Worm (Caenorhabditis elegans) whole organism, L4 larva: ENCODE results near the gene K02E11.4.

Experiments used
- F10B5.3 ChIP-seq: sonication (generic microtip); optimal IDR thresholded peaks from 2 replicates; lab custom pipeline; 2016; ENCODE audit warnings: mild to moderate bottlenecking, missing genetic modification characterization, missing compliant biosample characterization
- T20F7.1 ChIP-seq: fragments of 200-800 bp; sonication (Bioruptor generic); optimal IDR thresholded peaks from 2 replicates; lab custom pipeline; 2018; ENCODE audit warnings: mild to moderate bottlenecking, missing genetic modification characterization, missing compliant biosample characterization
- dpl-1 ChIP-seq: fragments of 150-350 bp; optimal IDR thresholded peaks from 2 replicates; lab custom pipeline; 2014; ENCODE audit warnings: missing biosample characterization, missing genetic modification reagents, missing genetic modification characterization
- lir-3 ChIP-seq: sonication (generic microtip); optimal IDR thresholded peaks from 2 replicates; lab custom pipeline; 2016; ENCODE audit warnings: mild to moderate bottlenecking, missing genetic modification characterization, missing compliant biosample characterization
- madf-5 ChIP-seq, 2 experiments: fragments of 200-800 bp; sonication (Bioruptor generic); IDR thresholded peaks; 2 replicates each; pipeline ENCODE4 v1.3.6; 2022; ENCODE audit warnings: missing compliant biosample characterization in 2 of 2, missing genetic modification characterization in 2 of 2
- mxl-2 ChIP-seq: fragments of 200-800 bp; sonication (Bioruptor generic); conservative IDR thresholded peaks from 2 replicates; pipeline ENCODE4 v1.3.6; 2022; ENCODE audit warnings: missing genetic modification reagents, missing genetic modification characterization, missing compliant biosample characterization
- snpc-4 ChIP-seq: fragments of 150-350 bp; optimal IDR thresholded peaks from 2 replicates; lab custom pipeline; 2014; ENCODE audit warnings: missing biosample characterization, missing genetic modification characterization

- TF ChIP-seq F10B5.3 (tag; lab: Kevin White, UChicago) (no peak), T20F7.1 (GFP tag; lab: Kevin White, UChicago) (no peak), snpc-4 (no peak), madf-5 (GFP tag; IDR thresholded peaks at IDR 0.05; lab: Robert Waterston, UW) (no peak), mxl-2 (no peak), dpl-1 (GFP tag; lab: Kevin White, UChicago) (no peak), lir-3 (tag; lab: Kevin White, UChicago) (no peak)
These were observed 37.9 kb upstream of the K02E11.4 start, which contains the start of gene F40G12.11 for ce11 chrV:14285803-14286202.
